Worm (Caenorhabditis elegans): ENCODE data around the gene K08H2.10.

Gene K08H2.10

DNA sequence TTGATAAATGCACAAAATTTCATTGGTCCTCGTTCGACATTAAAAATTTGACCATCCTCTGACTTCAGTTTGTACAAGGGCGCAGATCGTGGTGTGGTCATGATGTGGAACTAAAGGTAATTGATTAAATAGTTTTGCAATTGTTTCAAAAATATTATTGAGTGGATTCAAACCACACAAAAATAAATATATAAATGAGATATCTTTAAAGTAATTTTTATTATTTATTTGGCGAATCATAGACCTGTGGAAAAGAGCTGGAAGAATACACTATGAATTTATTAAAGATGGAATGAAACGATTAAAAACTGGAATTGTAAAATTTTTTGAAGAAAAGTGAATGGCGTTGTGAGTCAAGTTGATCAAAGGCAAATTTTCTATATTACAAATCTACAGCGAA is 34.2 kb upstream of the K08H2.10 start, which contains the start of gene skr-20:
Gene skr-20 (minus strand): TSS at position 101 of the 400 bp plus-strand sequence.
- no peak for TF ChIP-seq lsy-2 (tag; optimal IDR thresholded peaks at IDR 0.05)
- TF ChIP-seq Y116A8C.19 (tag; optimal IDR thresholded peaks at IDR 0.05; ENCODE audit: borderline replicate concordance), result no peak
- no peak for TF ChIP-seq mdl-1 (tag; optimal IDR thresholded peaks at IDR 0.05)
- no peak for TF ChIP-seq fkh-4 (tag; optimal IDR thresholded peaks at IDR 0.05; ENCODE audit: borderline replicate concordance)
- TF ChIP-seq F16B12.6 (tag; optimal IDR thresholded peaks at IDR 0.05), result no peak
- no peak for TF ChIP-seq lin-39 (tag; optimal IDR thresholded peaks at IDR 0.05)

DNA sequence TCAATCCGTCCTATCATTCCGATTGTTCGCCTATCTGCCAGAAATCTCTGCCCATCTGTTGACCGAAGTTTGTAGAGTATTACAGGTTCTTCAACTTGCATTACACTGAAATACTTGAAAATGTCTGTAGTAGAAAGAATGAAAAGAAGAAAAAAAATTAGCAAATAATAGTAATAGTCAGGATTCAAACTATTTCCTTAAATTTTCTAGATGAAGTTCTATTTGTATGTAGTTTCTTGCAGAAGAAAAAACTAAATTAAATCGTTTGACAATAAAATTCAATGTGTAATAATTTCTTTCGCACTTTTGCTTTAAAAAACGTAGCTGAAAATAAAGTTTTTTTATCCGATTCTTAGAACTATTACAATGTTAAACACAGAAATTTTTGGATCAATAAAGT is 33.0 kb upstream of the K08H2.10 start, which contains the start of gene skr-19:
Gene skr-19 (minus strand): TSS at position 101 of the 400 bp plus-strand sequence.
- TF ChIP-seq nhr-76 (tag; optimal IDR thresholded peaks at IDR 0.05) (no peak), aly-2 (tag; optimal IDR thresholded peaks at IDR 0.05) (no peak), nhr-20 (tag; optimal IDR thresholded peaks at IDR 0.05) (no peak), fkh-10 (GFP tag; optimal IDR thresholded peaks at IDR 0.05) (no peak), pqm-1 (tag; optimal IDR thresholded peaks at IDR 0.05) (no peak), sox-4 (tag; optimal IDR thresholded peaks at IDR 0.05) (no peak), egl-27 (tag; optimal IDR thresholded peaks at IDR 0.05) (no peak), nhr-11 (tag; optimal IDR thresholded peaks at IDR 0.05) (no peak), hlh-17 (GFP tag; optimal IDR thresholded peaks at IDR 0.05; ENCODE audit: borderline replicate concordance) (no peak), efl-1 (optimal IDR thresholded peaks at IDR 0.05) (no peak), efl-1 (GFP tag; optimal IDR thresholded peaks at IDR 0.05 in 1 of 2) (no peak), dsc-1 (tag; optimal IDR thresholded peaks at IDR 0.05) (no peak), tlp-1 (tag; optimal IDR thresholded peaks at IDR 0.05) (no peak), unc-30 (tag; optimal IDR thresholded peaks at IDR 0.05) (no peak), ces-1 (GFP tag; optimal IDR thresholded peaks at IDR 0.05) (no peak), nhr-90 (tag; optimal IDR thresholded peaks at IDR 0.05; ENCODE audit: poor library complexity) (no peak), ceh-82 (tag; optimal IDR thresholded peaks at IDR 0.05) (no peak), ztf-11 (tag; optimal IDR thresholded peaks at IDR 0.05) (no peak), fkh-8 (tag; optimal IDR thresholded peaks at IDR 0.05) (no peak), ceh-63 (GFP tag; optimal IDR thresholded peaks at IDR 0.05) (no peak), zip-4 (GFP tag; optimal IDR thresholded peaks at IDR 0.05) (no peak)

DNA sequence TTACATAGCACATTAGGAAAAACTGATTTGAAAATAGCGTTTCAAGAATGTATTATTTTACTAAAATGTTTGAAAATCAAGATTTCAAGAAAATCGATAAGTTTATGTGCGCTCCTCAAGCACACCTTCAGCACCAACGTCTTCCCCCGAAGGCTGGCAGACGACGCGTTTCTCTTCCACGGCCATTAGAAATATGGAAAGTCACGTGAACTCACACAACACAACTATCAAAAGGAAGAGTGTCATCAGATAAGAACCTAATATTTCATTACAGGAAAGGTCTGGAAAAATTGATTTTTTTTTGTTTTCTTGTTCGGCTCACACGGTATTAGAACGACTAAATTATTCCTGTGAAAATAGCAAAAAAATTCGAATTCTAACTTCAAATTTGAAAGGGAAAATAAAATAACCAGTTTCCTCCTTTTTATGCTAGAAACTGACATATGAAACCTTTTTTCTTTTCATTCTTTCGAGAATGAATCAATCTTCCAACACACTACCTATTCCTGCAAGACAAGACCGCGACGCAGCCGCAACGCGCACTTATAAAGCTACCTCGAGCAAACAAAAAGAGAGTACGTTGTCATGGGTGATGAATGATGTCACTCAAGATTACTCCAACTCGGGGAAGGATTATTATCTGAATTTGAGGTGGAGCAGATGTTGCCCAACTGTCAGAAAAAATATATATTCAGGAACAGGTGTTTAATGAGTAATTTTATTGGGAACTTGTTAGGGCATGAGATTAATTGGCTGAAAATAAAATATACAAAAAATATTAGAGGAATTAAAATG is 32.3 kb upstream of the K08H2.10 start:
- no peak for TF ChIP-seq nhr-237 (tag; optimal IDR thresholded peaks at IDR 0.05)
- TF ChIP-seq pqm-1 (tag; optimal IDR thresholded peaks at IDR 0.05), result no peak
- no peak for TF ChIP-seq fkh-4 (tag; optimal IDR thresholded peaks at IDR 0.05; ENCODE audit: borderline replicate concordance)
- TF ChIP-seq mdl-1 (tag; optimal IDR thresholded peaks at IDR 0.05), result peak in 1 of 2 experiments; percentile 23
- TF ChIP-seq nhr-12 (tag; optimal IDR thresholded peaks at IDR 0.05), result no peak
- no peak for TF ChIP-seq unc-130 (tag; optimal IDR thresholded peaks at IDR 0.05)
- peak; percentile 18 for TF ChIP-seq pax-3 (tag; optimal IDR thresholded peaks at IDR 0.05)
- no peak for TF ChIP-seq fkh-10 (GFP tag; optimal IDR thresholded peaks at IDR 0.05)
- peak; percentile 19 for TF ChIP-seq nhr-71 (tag; optimal IDR thresholded peaks at IDR 0.05)
- TF ChIP-seq lin-13 (GFP tag; optimal IDR thresholded peaks at IDR 0.05), result no peak
- TF ChIP-seq elt-2 (tag; optimal IDR thresholded peaks at IDR 0.05), result peak; percentile 55
- no peak for TF ChIP-seq hpl-2 (GFP tag; optimal IDR thresholded peaks at IDR 0.05)
- TF ChIP-seq C16A3.4 (tag; optimal IDR thresholded peaks at IDR 0.05), result no peak
- no peak for TF ChIP-seq mef-2 (tag; optimal IDR thresholded peaks at IDR 0.05)
- TF ChIP-seq snu-23 (GFP tag; optimal IDR thresholded peaks at IDR 0.05), result peak; percentile 38
- no peak for TF ChIP-seq aha-1 (tag; optimal IDR thresholded peaks at IDR 0.05)
- TF ChIP-seq grh-1 (GFP tag; IDR thresholded peaks at IDR 0.05), result no peak
- TF ChIP-seq sptf-1 (tag; optimal IDR thresholded peaks at IDR 0.05), result no peak
- TF ChIP-seq dsc-1 (tag; optimal IDR thresholded peaks at IDR 0.05), result peak; percentile 50
- TF ChIP-seq ceh-82 (tag; optimal IDR thresholded peaks at IDR 0.05), result peak in 1 of 3 experiments; percentile 13
- peak; percentile 40 for TF ChIP-seq tbx-2 (tag; optimal IDR thresholded peaks at IDR 0.05)
- no peak for TF ChIP-seq C04F5.9 (tag; optimal IDR thresholded peaks at IDR 0.05)
- TF ChIP-seq F16B12.6 (tag; optimal IDR thresholded peaks at IDR 0.05), result no peak
- TF ChIP-seq lin-15B (tag; optimal IDR thresholded peaks at IDR 0.05), result no peak
- peak; percentile 47 for TF ChIP-seq lin-14 (GFP tag; optimal IDR thresholded peaks at IDR 0.05)
- no peak for TF ChIP-seq nhr-76 (tag; optimal IDR thresholded peaks at IDR 0.05)
- peak; percentile 12 for TF ChIP-seq blmp-1 (tag; optimal IDR thresholded peaks at IDR 0.05)
- no peak for TF ChIP-seq C34B4.2 (tag; optimal IDR thresholded peaks at IDR 0.05)
- peak; percentile 77 for TF ChIP-seq fkh-8 (tag; optimal IDR thresholded peaks at IDR 0.05)
- TF ChIP-seq dpl-1 (GFP tag; optimal IDR thresholded peaks at IDR 0.05), result peak in 1 of 3 experiments; percentile 11
